Worm (Caenorhabditis elegans): Measurements from ENCODE around the gene pmk-1.

The pmk-1 gene

ce11 chrIV:8199824-8200223 is 51.2 kb downstream of the pmk-1 start:
- TF ChIP-seq nhr-6 (tag; optimal IDR thresholded peaks at IDR 0.05) (peak; percentile 59), unc-39 (tag; optimal IDR thresholded peaks at IDR 0.05) (no peak), lin-1 (GFP tag; IDR thresholded peaks at IDR 0.05) (no peak), hlh-11 (tag; optimal IDR thresholded peaks at IDR 0.05) (peak; percentile 40), pqm-1 (tag; optimal IDR thresholded peaks at IDR 0.05) (peak; percentile 67), mep-1 (tag; optimal IDR thresholded peaks at IDR 0.05) (peak; percentile 12), ztf-7 (tag; optimal IDR thresholded peaks at IDR 0.05) (peak; percentile 18), nhr-28 (tag; optimal IDR thresholded peaks at IDR 0.05) (peak; percentile 23), mxl-2 (GFP tag; conservative IDR thresholded peaks at IDR 0.05) (no peak), zfp-3 (GFP tag; conservative IDR thresholded peaks at IDR 0.05) (no peak), arid-1 (GFP tag; conservative IDR thresholded peaks at IDR 0.05) (no peak), dpl-1 (GFP tag; optimal IDR thresholded peaks at IDR 0.05) (no peak), nhr-77 (tag; optimal IDR thresholded peaks at IDR 0.05) (peak; percentile 50), attf-4 (tag; optimal IDR thresholded peaks at IDR 0.05) (no peak), daf-12 (tag; optimal IDR thresholded peaks at IDR 0.05) (no peak), tra-1 (GFP tag; IDR thresholded peaks at IDR 0.05) (no peak), T20F7.1 (GFP tag; optimal IDR thresholded peaks at IDR 0.05) (peak; percentile 31), Y5F2A.4 (GFP tag; optimal IDR thresholded peaks at IDR 0.05) (no peak), daf-16 (GFP tag; optimal IDR thresholded peaks at IDR 0.05) (no peak), daf-16 (tag; optimal IDR thresholded peaks at IDR 0.05) (peak; percentile 73), spr-3 (GFP tag; optimal IDR thresholded peaks at IDR 0.05) (no peak), Y105C5A.15 (GFP tag; IDR thresholded peaks at IDR 0.05) (no peak), egl-27 (tag; optimal IDR thresholded peaks at IDR 0.05) (no peak), dve-1 (tag; optimal IDR thresholded peaks at IDR 0.05; ENCODE audit: insufficient read depth) (peak; percentile 46), dmd-8 (GFP tag; IDR thresholded peaks at IDR 0.05) (no peak)

Measured in whole organism, L4 larva.